Worm (Caenorhabditis elegans) whole organism, L4 larva: ENCODE data around the gene rme-4.

ENCODE experiments used
- F10B5.3 ChIP-seq: sonication (generic microtip); optimal IDR thresholded peaks from 2 replicates; lab custom pipeline; 2016; ENCODE audit warnings: mild to moderate bottlenecking, missing genetic modification characterization, missing compliant biosample characterization
- F37D6.2 ChIP-seq: sonication (generic microtip); optimal IDR thresholded peaks from 2 replicates; lab custom pipeline; 2016; ENCODE audit warnings: mild to moderate bottlenecking, missing genetic modification characterization, missing compliant biosample characterization
- T26A8.4 ChIP-seq: fragments of 200-800 bp; sonication (Bioruptor generic); IDR thresholded peaks from 2 replicates; pipeline ENCODE4 v1.3.6; 2022; ENCODE audit warnings: missing genetic modification characterization, missing compliant biosample characterization
- Y48G9A.11 ChIP-seq: fragments of 200-800 bp; sonication (Bioruptor generic); IDR thresholded peaks from 2 replicates; pipeline ENCODE4 v1.3.6; 2022; ENCODE audit warnings: missing genetic modification reagents, missing genetic modification characterization, missing compliant biosample characterization
- Y5F2A.4 ChIP-seq: fragments of 200-800 bp; sonication (Bioruptor generic); optimal IDR thresholded peaks from 2 replicates; lab custom pipeline; 2018; ENCODE audit warnings: mild to moderate bottlenecking, missing genetic modification characterization, missing compliant biosample characterization
- Y75B8A.6 ChIP-seq: fragments of 200-800 bp; sonication (Bioruptor generic); IDR thresholded peaks from 2 replicates; pipeline ENCODE4 v1.3.6; 2022; ENCODE audit warnings: missing genetic modification reagents, missing genetic modification characterization, missing compliant biosample characterization
- ZK337.2 ChIP-seq: fragments of 200-800 bp; sonication (Bioruptor generic); IDR thresholded peaks from 2 replicates; pipeline ENCODE4 v1.3.6; 2022; ENCODE audit warnings: missing genetic modification reagents, missing genetic modification characterization, missing compliant biosample characterization
- aha-1 ChIP-seq: fragments of 150-350 bp; peaks from one replicate; lab custom pipeline; 2014; ENCODE audit warnings: missing biosample characterization, missing genetic modification characterization
- attf-4 ChIP-seq: sonication (generic microtip); optimal IDR thresholded peaks from 3 replicates; lab custom pipeline; 2017; ENCODE audit warnings: missing biosample characterization, missing genetic modification characterization
- ceh-28 ChIP-seq: fragments of 150-350 bp; optimal IDR thresholded peaks from 2 replicates; lab custom pipeline; 2014; ENCODE audit warnings: missing biosample characterization, missing genetic modification reagents, missing genetic modification characterization
- ceh-44 ChIP-seq: fragments of 200-800 bp; sonication (Bioruptor generic); IDR thresholded peaks from 2 replicates; pipeline ENCODE4 v1.3.6; 2022; ENCODE audit warnings: missing genetic modification reagents, missing genetic modification characterization, missing compliant biosample characterization
- ceh-62 ChIP-seq: sonication (generic microtip); optimal IDR thresholded peaks from 2 replicates; lab custom pipeline; 2017; ENCODE audit warnings: missing biosample characterization, missing genetic modification characterization
- ceh-82 ChIP-seq: sonication (generic microtip); optimal IDR thresholded peaks from 2 replicates; lab custom pipeline; 2017; ENCODE audit warnings: missing biosample characterization, missing genetic modification characterization
- ces-1 ChIP-seq: fragments of 150-350 bp; sonication (generic microtip); optimal IDR thresholded peaks from 4 replicates; lab custom pipeline; 2014; ENCODE audit warnings: missing biosample characterization, missing genetic modification reagents, missing genetic modification characterization
- cey-2 ChIP-seq: sonication (generic microtip); optimal IDR thresholded peaks from 3 replicates; lab custom pipeline; 2017; ENCODE audit warnings: missing genetic modification characterization, mild to moderate bottlenecking, missing compliant biosample characterization, antibody characterized with exemption, borderline replicate concordance; ENCODE audit not compliant: insufficient read depth
- daf-16 ChIP-seq, 3 experiments: sonication (generic microtip); optimal IDR thresholded peaks; 2 replicates each; lab custom pipeline; 2016 to 2017; ENCODE audit warnings: missing genetic modification characterization in 3 of 3, missing genetic modification reagents in 3 of 3, mild to moderate bottlenecking in 2 of 3, missing compliant biosample characterization in 2 of 3, missing biosample characterization in 1 of 3, moderate library complexity in 1 of 3
- daf-19 ChIP-seq: fragments of 200-800 bp; sonication (Bioruptor generic); conservative IDR thresholded peaks from 2 replicates; pipeline ENCODE4 v1.3.6; 2022; ENCODE audit warnings: missing genetic modification characterization, missing compliant biosample characterization
- daf-8 ChIP-seq: fragments of 200-800 bp; sonication (Bioruptor generic); IDR thresholded peaks from 2 replicates; pipeline ENCODE4 v1.3.6; 2022; ENCODE audit warnings: missing genetic modification characterization, missing compliant biosample characterization
- dmd-8 ChIP-seq: fragments of 200-800 bp; sonication (Bioruptor generic); IDR thresholded peaks from 2 replicates; pipeline ENCODE4 v1.3.6; 2022; ENCODE audit warnings: missing genetic modification characterization, missing compliant biosample characterization
- duxl-1 ChIP-seq: sonication (generic microtip); optimal IDR thresholded peaks from 2 replicates; lab custom pipeline; 2016; ENCODE audit warnings: mild to moderate bottlenecking, missing genetic modification characterization, moderate library complexity, missing compliant biosample characterization; ENCODE audit not compliant: poor library complexity
- egl-27 ChIP-seq: sonication (generic microtip); optimal IDR thresholded peaks from 3 replicates; lab custom pipeline; 2017; ENCODE audit warnings: missing biosample characterization, missing genetic modification reagents, missing genetic modification characterization
- egl-43 ChIP-seq: fragments of 200-800 bp; sonication (Bioruptor generic); IDR thresholded peaks from 2 replicates; pipeline ENCODE4 v1.3.6; 2022; ENCODE audit warnings: missing genetic modification reagents, missing genetic modification characterization, missing compliant biosample characterization
- fos-1 ChIP-seq: fragments of 150-350 bp; optimal IDR thresholded peaks from 2 replicates; lab custom pipeline; 2014; ENCODE audit warnings: missing biosample characterization, missing genetic modification characterization
- hif-1 ChIP-seq, 2 experiments: sonication (generic microtip); optimal IDR thresholded peaks; 2 replicates each; lab custom pipeline; 2016 to 2017; ENCODE audit warnings: missing compliant biosample characterization in 2 of 2, missing genetic modification characterization in 2 of 2, missing genetic modification reagents in 2 of 2, missing genotype in 2 of 2, mild to moderate bottlenecking in 1 of 2
- hlh-30 ChIP-seq: sonication (generic microtip); optimal IDR thresholded peaks from 2 replicates; lab custom pipeline; 2017; ENCODE audit warnings: antibody characterized with exemption, mild to moderate bottlenecking, missing genetic modification characterization, missing compliant biosample characterization; ENCODE audit not compliant: insufficient read depth
- hmg-1.1 ChIP-seq: fragments of 200-800 bp; sonication (Bioruptor generic); IDR thresholded peaks from 2 replicates; pipeline ENCODE4 v1.3.6; 2022; ENCODE audit warnings: missing genetic modification reagents, missing genetic modification characterization, missing compliant biosample characterization
- lin-13 ChIP-seq: fragments of 150-350 bp; optimal IDR thresholded peaks from 2 replicates; lab custom pipeline; 2014; ENCODE audit warnings: missing biosample characterization, missing genetic modification reagents, missing genetic modification characterization
- lin-29 ChIP-seq: fragments of 200-800 bp; sonication (Bioruptor generic); IDR thresholded peaks from 2 replicates; pipeline ENCODE4 v1.3.6; 2022; ENCODE audit warnings: missing genetic modification reagents, missing genetic modification characterization, missing compliant biosample characterization
- lir-3 ChIP-seq: sonication (generic microtip); optimal IDR thresholded peaks from 2 replicates; lab custom pipeline; 2016; ENCODE audit warnings: mild to moderate bottlenecking, missing genetic modification characterization, missing compliant biosample characterization
- mdl-1 ChIP-seq, 2 experiments: fragments of 150-350 bp in 1 of 2; sonication (generic microtip) in 1 of 2; optimal IDR thresholded peaks; 2 replicates each; lab custom pipeline; 2014 to 2017; ENCODE audit warnings: missing biosample characterization in 2 of 2, missing genetic modification characterization in 2 of 2
- mep-1 ChIP-seq: fragments of 150-350 bp; sonication (generic microtip); optimal IDR thresholded peaks from 3 replicates; lab custom pipeline; 2014; ENCODE audit warnings: missing biosample characterization, missing genetic modification characterization
- mes-2 ChIP-seq: sonication (generic microtip); optimal IDR thresholded peaks from 2 replicates; lab custom pipeline; 2016; ENCODE audit warnings: missing genotype, mild to moderate bottlenecking, missing genetic modification characterization, missing compliant biosample characterization; ENCODE audit not compliant: poor library complexity, severe bottlenecking
- mxl-2 ChIP-seq: fragments of 200-800 bp; sonication (Bioruptor generic); conservative IDR thresholded peaks from 2 replicates; pipeline ENCODE4 v1.3.6; 2022; ENCODE audit warnings: missing genetic modification reagents, missing genetic modification characterization, missing compliant biosample characterization
- nhr-10 ChIP-seq: fragments of 150-350 bp; optimal IDR thresholded peaks from 2 replicates; lab custom pipeline; 2014; ENCODE audit warnings: missing biosample characterization, missing genetic modification characterization
- nhr-11 ChIP-seq: fragments of 150-350 bp; optimal IDR thresholded peaks from 2 replicates; lab custom pipeline; 2014; ENCODE audit warnings: missing biosample characterization, missing genetic modification characterization
- nhr-237 ChIP-seq: sonication (generic microtip); optimal IDR thresholded peaks from 2 replicates; lab custom pipeline; 2017; ENCODE audit warnings: missing biosample characterization, missing genetic modification characterization
- nhr-25 ChIP-seq: sonication (generic microtip); optimal IDR thresholded peaks from 2 replicates; lab custom pipeline; 2017; ENCODE audit warnings: missing genetic modification characterization, mild to moderate bottlenecking, missing compliant biosample characterization, antibody characterized with exemption, moderate library complexity, borderline replicate concordance; ENCODE audit not compliant: insufficient read depth
- nhr-42 ChIP-seq: fragments of 200-800 bp; sonication (Bioruptor generic); IDR thresholded peaks from 2 replicates; pipeline ENCODE4 v1.3.6; 2022; ENCODE audit warnings: missing genetic modification characterization, missing compliant biosample characterization
- nhr-77 ChIP-seq: fragments of 150-350 bp; optimal IDR thresholded peaks from 2 replicates; lab custom pipeline; 2014; ENCODE audit warnings: missing biosample characterization, missing genetic modification characterization
- pha-4 ChIP-seq, 2 experiments: fragments of 150-350 bp in 1 of 2; fragments of 200-800 bp in 1 of 2; sonication (Bioruptor generic) in 1 of 2; IDR thresholded peaks in 1 of 2; optimal IDR thresholded peaks in 1 of 2; 2 replicates each; pipeline versions ENCODE4 v1.3.6 to Lab custom; 2014 to 2022; ENCODE audit warnings: missing genetic modification characterization in 2 of 2, missing genetic modification reagents in 2 of 2, missing biosample characterization in 1 of 2, missing compliant biosample characterization in 1 of 2
- pqm-1 ChIP-seq: sonication (generic microtip); optimal IDR thresholded peaks from 2 replicates; lab custom pipeline; 2017; ENCODE audit warnings: missing biosample characterization, missing genetic modification characterization
- set-16 ChIP-seq: fragments of 200-800 bp; sonication (Bioruptor generic); IDR thresholded peaks from 2 replicates; pipeline ENCODE4 v1.3.6; 2022; ENCODE audit warnings: missing genetic modification reagents, missing genetic modification characterization, missing compliant biosample characterization
- snpc-1.2 ChIP-seq: fragments of 200-800 bp; sonication (Bioruptor generic); IDR thresholded peaks from 2 replicates; pipeline ENCODE4 v1.3.6; 2022; ENCODE audit warnings: missing genetic modification reagents, missing genetic modification characterization, missing compliant biosample characterization
- snpc-4 ChIP-seq: fragments of 150-350 bp; optimal IDR thresholded peaks from 2 replicates; lab custom pipeline; 2014; ENCODE audit warnings: missing biosample characterization, missing genetic modification characterization
- spr-1 ChIP-seq: sonication (generic microtip); optimal IDR thresholded peaks from 2 replicates; lab custom pipeline; 2016; ENCODE audit warnings: mild to moderate bottlenecking, missing genetic modification characterization, missing compliant biosample characterization
- spr-3 ChIP-seq: fragments of 200-800 bp; sonication (Bioruptor generic); optimal IDR thresholded peaks from 2 replicates; lab custom pipeline; 2018; ENCODE audit warnings: mild to moderate bottlenecking, missing genetic modification characterization, missing compliant biosample characterization
- tag-97 ChIP-seq: fragments of 200-800 bp; sonication (Bioruptor generic); IDR thresholded peaks from 2 replicates; pipeline ENCODE4 v1.3.6; 2022; ENCODE audit warnings: missing genetic modification characterization, missing compliant biosample characterization
- tra-1 ChIP-seq: fragments of 200-800 bp; sonication (Bioruptor generic); IDR thresholded peaks from 2 replicates; pipeline ENCODE4 v1.3.6; 2022; ENCODE audit warnings: missing genetic modification reagents, missing genetic modification characterization, missing compliant biosample characterization
- unc-39 ChIP-seq: sonication (generic microtip); optimal IDR thresholded peaks from 2 replicates; lab custom pipeline; 2017; ENCODE audit warnings: missing biosample characterization, missing genetic modification characterization
- vab-7 ChIP-seq: fragments of 200-800 bp; sonication (Bioruptor generic); IDR thresholded peaks from 2 replicates; pipeline ENCODE4 v1.3.6; 2022; ENCODE audit warnings: missing genetic modification reagents, missing genetic modification characterization, missing compliant biosample characterization
- zag-1 ChIP-seq: fragments of 150-350 bp; optimal IDR thresholded peaks from 2 replicates; lab custom pipeline; 2014; ENCODE audit warnings: missing biosample characterization, missing genetic modification characterization
- ztf-11 ChIP-seq: fragments of 150-350 bp; optimal IDR thresholded peaks from 2 replicates; lab custom pipeline; 2014; ENCODE audit warnings: missing biosample characterization, missing genetic modification characterization

rme-4 gene

ce11 chrX:10338761-10339160, 40.9 kb downstream of the rme-4 start (continued):
- TF ChIP-seq Y75B8A.6 (GFP tag; lab: Robert Waterston, UW) (no peak), nhr-11 (tag; lab: Kevin White, UChicago) (no peak), mes-2 (no peak), lin-13 (GFP tag; lab: Kevin White, UChicago) (no peak), hmg-1.1 (no peak), ZK337.2 (no peak), lir-3 (tag; lab: Kevin White, UChicago) (no peak), T26A8.4 (GFP tag; lab: Robert Waterston, UW) (0 out of 2 replicates have a peak, but pooled peaks have one; percentile 29), pha-4 (GFP tag; IDR thresholded peaks at IDR 0.05; lab: Robert Waterston, UW) (peak; percentile 31; the same call in 1 of the 2 replicates), pha-4 (tag; optimal IDR thresholded peaks at IDR 0.05; lab: Kevin White, UChicago) (no peak), mep-1 (tag; lab: Kevin White, UChicago) (peak; percentile 63), tra-1 (GFP tag; lab: Robert Waterston, UW) (peak; percentile 49; the same call in 1 of the 2 replicates), dmd-8 (no peak), Y48G9A.11 (no peak), spr-1 (no peak), Y5F2A.4 (no peak), spr-3 (no peak), snpc-1.2 (no peak), aha-1 (tag; lab: Kevin White, UChicago) (peak; percentile 79), mxl-2 (GFP tag; lab: Robert Waterston, UW) (no peak), daf-8 (GFP tag; lab: Robert Waterston, UW) (no peak), pqm-1 (tag; lab: Kevin White, UChicago) (no peak), vab-7 (no peak), unc-39 (tag; lab: Kevin White, UChicago) (no peak), ceh-28 (tag; lab: Kevin White, UChicago) (no peak), egl-27 (tag; lab: Kevin White, UChicago) (no peak), daf-19 (no peak), hlh-30 (tag; lab: Kevin White, UChicago) (no peak), attf-4 (no peak), ceh-82 (tag; lab: Kevin White, UChicago) (no peak), ceh-44 (GFP tag; lab: Robert Waterston, UW) (no peak), egl-43 (GFP tag; lab: Robert Waterston, UW) (no peak), mdl-1 (tag; optimal IDR thresholded peaks at IDR 0.05; lab: Kevin White, UChicago) (no peak), nhr-10 (tag; lab: Kevin White, UChicago) (no peak), ces-1 (GFP tag; lab: Kevin White, UChicago) (no peak), hif-1 (tag; optimal IDR thresholded peaks at IDR 0.05; lab: Kevin White, UChicago) (no peak), F37D6.2 (tag; lab: Kevin White, UChicago) (no peak), snpc-4 (tag; lab: Kevin White, UChicago) (no peak), nhr-25 (no peak), duxl-1 (no peak), zag-1 (tag; lab: Kevin White, UChicago) (no peak), daf-16 (GFP tag; optimal IDR thresholded peaks at IDR 0.05; lab: Kevin White, UChicago) (no peak), daf-16 (tag; optimal IDR thresholded peaks at IDR 0.05; lab: Kevin White, UChicago) (peak; percentile 19)
- TF ChIP-seq, all 104 proteins: peak for 13

DNA sequence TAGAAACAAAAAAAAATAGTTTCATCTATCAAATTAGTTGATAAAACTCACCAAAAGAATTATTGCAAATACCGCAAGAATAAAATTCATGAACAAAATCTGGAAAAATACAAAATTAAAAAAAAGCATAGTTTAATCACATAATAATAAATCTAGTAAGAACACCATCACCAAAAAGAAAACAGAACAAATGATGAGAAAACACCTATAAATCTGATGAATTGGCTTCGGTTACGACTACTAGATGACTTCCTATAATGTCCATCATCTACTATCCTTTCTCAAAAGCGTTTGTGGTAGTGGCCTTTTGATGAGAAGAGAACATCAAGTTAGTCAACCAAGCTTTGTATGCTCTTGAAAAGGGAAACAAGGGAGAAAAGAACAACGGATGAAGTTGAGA, 41.5 kb downstream of the rme-4 start, which contains the start of gene cut-5:
TSS of gene cut-5 (minus strand) at position 101 of the 400 bp plus-strand sequence.
- TF ChIP-seq fos-1 (tag; lab: Kevin White, UChicago) (no peak), lin-29 (GFP tag; lab: Robert Waterston, UW) (no peak), egl-43 (GFP tag; lab: Robert Waterston, UW) (no peak), tag-97 (GFP tag; lab: Robert Waterston, UW) (no peak), Y48G9A.11 (no peak), ztf-11 (tag; lab: Kevin White, UChicago) (no peak), nhr-42 (GFP tag; lab: Robert Waterston, UW) (no peak), F10B5.3 (tag; lab: Kevin White, UChicago) (no peak), zag-1 (tag; lab: Kevin White, UChicago) (no peak), ceh-44 (GFP tag; lab: Robert Waterston, UW) (no peak), daf-8 (GFP tag; lab: Robert Waterston, UW) (no peak), nhr-237 (no peak), set-16 (GFP tag; lab: Robert Waterston, UW) (no peak), nhr-77 (no peak), cey-2 (tag; lab: Kevin White, UChicago) (no peak), ceh-62 (tag; lab: Kevin White, UChicago) (no peak), mep-1 (tag; lab: Kevin White, UChicago) (no peak)
